Fruit fly (Drosophila melanogaster) whole organism, embryonic: ENCODE results near the gene CG12783.

Experiments used
- Ada2b ChIP-seq: fragments of 200-800 bp; sonication (Bioruptor generic); IDR thresholded peaks from 2 replicates; pipeline ENCODE4 v1.3.6; 2022; ENCODE audit warnings: missing biosample characterization, missing genetic modification characterization
- Antp ChIP-seq: fragments of 200-800 bp; sonication (Bioruptor generic); optimal IDR thresholded peaks from 3 replicates; lab custom pipeline; 2016; ENCODE audit warnings: missing biosample characterization, missing genetic modification characterization
- CG1024 ChIP-seq: fragments of 200-800 bp; sonication (Bioruptor generic); IDR thresholded peaks from 2 replicates; pipeline ENCODE4 v1.3.6; 2022; ENCODE audit warnings: missing biosample characterization, missing genetic modification characterization
- CG11093 ChIP-seq: fragments of 200-800 bp; sonication (Bioruptor generic); IDR thresholded peaks from 3 replicates; pipeline ENCODE4 v1.3.6; 2022; ENCODE audit warnings: missing biosample characterization, missing genetic modification characterization
- CG11723 ChIP-seq: fragments of 200-800 bp; sonication (Bioruptor generic); optimal IDR thresholded peaks from 2 replicates; lab custom pipeline; 2017; ENCODE audit warnings: missing biosample characterization, mild to moderate bottlenecking, missing genetic modification characterization
- CG13624 ChIP-seq: fragments of 200-800 bp; sonication (Bioruptor generic); optimal IDR thresholded peaks from 2 replicates; lab custom pipeline; 2016; ENCODE audit warnings: missing biosample characterization, missing genetic modification characterization
- CG1603 ChIP-seq: fragments of 200-800 bp; sonication (Bioruptor generic); optimal IDR thresholded peaks from 2 replicates; lab custom pipeline; 2019; ENCODE audit warnings: missing biosample characterization, mild to moderate bottlenecking, missing genetic modification characterization, moderate library complexity
- CG16863 ChIP-seq: fragments of 200-800 bp; sonication (Bioruptor generic); optimal IDR thresholded peaks from 3 replicates; lab custom pipeline; 2016; ENCODE audit warnings: missing biosample characterization, missing genetic modification characterization
- CG17912 ChIP-seq: fragments of 200-800 bp; sonication (Bioruptor generic); optimal IDR thresholded peaks from 2 replicates; lab custom pipeline; 2018; ENCODE audit warnings: missing biosample characterization, mild to moderate bottlenecking, missing genetic modification characterization
- CG2202 ChIP-seq: fragments of 200-800 bp; sonication (Bioruptor generic); optimal IDR thresholded peaks from 2 replicates; lab custom pipeline; 2018; ENCODE audit warnings: missing biosample characterization, mild to moderate bottlenecking, missing genetic modification characterization
- CG3065 ChIP-seq: fragments of 200-800 bp; sonication (Bioruptor generic); optimal IDR thresholded peaks from 2 replicates; lab custom pipeline; 2016; ENCODE audit warnings: missing biosample characterization, missing genetic modification characterization
- CG3163 ChIP-seq: fragments of 200-800 bp; sonication (Bioruptor generic); optimal IDR thresholded peaks from 3 replicates; lab custom pipeline; 2016; ENCODE audit warnings: missing biosample characterization, missing genetic modification characterization
- CG3847 ChIP-seq: fragments of 200-800 bp; sonication (Bioruptor generic); IDR thresholded peaks from 2 replicates; pipeline ENCODE4 v1.3.6; 2022; ENCODE audit warnings: missing biosample characterization, missing genetic modification characterization
- CG4707 ChIP-seq: fragments of 200-800 bp; sonication (Bioruptor generic); optimal IDR thresholded peaks from 2 replicates; lab custom pipeline; 2018; ENCODE audit warnings: missing biosample characterization, mild to moderate bottlenecking, missing genetic modification characterization, moderate library complexity
- CG5245 ChIP-seq: fragments of 200-800 bp; sonication (Bioruptor generic); optimal IDR thresholded peaks from 3 replicates; lab custom pipeline; 2016; ENCODE audit warnings: missing biosample characterization, missing genetic modification characterization
- CG6175 ChIP-seq: fragments of 200-800 bp; sonication (Bioruptor generic); IDR thresholded peaks from 3 replicates; pipeline ENCODE4 v1.3.6; 2022; ENCODE audit warnings: missing biosample characterization, missing genetic modification characterization
- D ChIP-seq, 2 experiments: fragments of 200-800 bp in 1 of 2; fragments of >200 bp in 1 of 2; sonication (Bioruptor generic) in 1 of 2; optimal IDR thresholded peaks; 2 replicates in 1 of 2; 3 replicates in 1 of 2; lab custom pipeline; 2017; ENCODE audit warnings: mild to moderate bottlenecking in 1 of 2, missing biosample characterization in 1 of 2, missing genetic modification characterization in 1 of 2, missing genetic modification reagents in 1 of 2
- E2f2 ChIP-seq: fragments of 200-800 bp; sonication (Bioruptor generic); IDR thresholded peaks from 2 replicates; pipeline ENCODE4 v1.3.6; 2022; ENCODE audit warnings: missing biosample characterization, missing genetic modification characterization
- Ets65A ChIP-seq: fragments of 200-800 bp; sonication (Bioruptor generic); peaks from one replicate; lab custom pipeline; 2016; ENCODE audit warnings: missing biosample characterization, missing genetic modification characterization
- GATAe ChIP-seq: fragments of 200-800 bp; sonication (Bioruptor generic); conservative IDR thresholded peaks from 2 replicates; pipeline ENCODE4 v1.3.6; 2022; ENCODE audit warnings: missing biosample characterization, missing genetic modification characterization
- HLH4C ChIP-seq: fragments of 200-800 bp; sonication (Bioruptor generic); IDR thresholded peaks from 3 replicates; pipeline ENCODE4 v1.3.6; 2022; ENCODE audit warnings: missing biosample characterization, missing genetic modification characterization; ENCODE audit not compliant: partially characterized antibody
- Jarid2 ChIP-seq: fragments of 200-800 bp; sonication (Bioruptor generic); optimal IDR thresholded peaks from 3 replicates; lab custom pipeline; 2017; ENCODE audit warnings: mild to moderate bottlenecking, missing biosample characterization, missing genetic modification reagents, missing genetic modification characterization
- Max ChIP-seq: fragments of 200-800 bp; sonication (Bioruptor generic); optimal IDR thresholded peaks from 2 replicates; lab custom pipeline; 2016; ENCODE audit warnings: missing biosample characterization, mild to moderate bottlenecking, missing genetic modification characterization
- Nf-YB ChIP-seq: fragments of 200-800 bp; sonication (Bioruptor generic); optimal IDR thresholded peaks from 3 replicates; lab custom pipeline; 2019; ENCODE audit warnings: missing biosample characterization, mild to moderate bottlenecking, missing genetic modification characterization, moderate library complexity
- Scr ChIP-seq: fragments of 200-800 bp; sonication (Bioruptor generic); IDR thresholded peaks from 2 replicates; pipeline ENCODE4 v1.3.6; 2022; ENCODE audit warnings: missing biosample characterization, missing genetic modification characterization; ENCODE audit not compliant: partially characterized antibody
- Usf ChIP-seq: fragments of 200-800 bp; sonication (Bioruptor generic); optimal IDR thresholded peaks from 2 replicates; lab custom pipeline; 2017; ENCODE audit warnings: missing genotype, missing biosample characterization, missing genetic modification characterization
- abd-A ChIP-seq: fragments of 200-800 bp; sonication (Bioruptor generic); optimal IDR thresholded peaks from 3 replicates; lab custom pipeline; 2019; ENCODE audit warnings: missing biosample characterization, mild to moderate bottlenecking, missing genetic modification characterization, moderate library complexity
- bowl ChIP-seq: fragments of 200-800 bp; sonication (Bioruptor generic); IDR thresholded peaks from 2 replicates; pipeline ENCODE4 v1.3.6; 2022; ENCODE audit warnings: missing biosample characterization, missing genetic modification characterization
- bsh ChIP-seq, 2 experiments: fragments of 200-800 bp; sonication (Bioruptor generic); optimal IDR thresholded peaks; 2 replicates each; lab custom pipeline; 2017 to 2018; ENCODE audit warnings: mild to moderate bottlenecking in 2 of 2, missing biosample characterization in 2 of 2, missing genetic modification characterization in 2 of 2, moderate library complexity in 1 of 2
- btn ChIP-seq: fragments of 200-800 bp; sonication (Bioruptor generic); optimal IDR thresholded peaks from 2 replicates; lab custom pipeline; 2016; ENCODE audit warnings: missing biosample characterization, missing genetic modification characterization
- crol ChIP-seq: fragments of 200-800 bp; sonication (Bioruptor generic); IDR thresholded peaks from 2 replicates; pipeline ENCODE4 v1.3.6; 2022; ENCODE audit warnings: missing biosample characterization, missing genetic modification characterization
- crp ChIP-seq, 2 experiments: fragments of 200-800 bp; sonication (Bioruptor generic); optimal IDR thresholded peaks; 2 replicates in 1 of 2; 3 replicates in 1 of 2; lab custom pipeline; 2017; ENCODE audit warnings: missing biosample characterization in 2 of 2, missing genetic modification characterization in 2 of 2, mild to moderate bottlenecking in 1 of 2, moderate library complexity in 1 of 2
- fd3F ChIP-seq: fragments of 200-800 bp; sonication (Bioruptor generic); optimal IDR thresholded peaks from 2 replicates; lab custom pipeline; 2018; ENCODE audit warnings: missing biosample characterization, mild to moderate bottlenecking, missing genetic modification characterization, moderate library complexity
- gce ChIP-seq: fragments of 200-800 bp; sonication (Bioruptor generic); IDR thresholded peaks from 3 replicates; pipeline ENCODE4 v1.3.6; 2022; ENCODE audit warnings: missing biosample characterization, missing genetic modification characterization
- gsb ChIP-seq: fragments of 200-800 bp; sonication (Bioruptor generic); IDR thresholded peaks from 2 replicates; pipeline ENCODE4 v1.3.6; 2022; ENCODE audit warnings: missing biosample characterization, missing genetic modification characterization
- gt ChIP-seq: fragments of 200-800 bp; sonication (Bioruptor generic); IDR thresholded peaks from 2 replicates; pipeline ENCODE4 v1.3.6; 2022; ENCODE audit warnings: missing biosample characterization, missing genetic modification characterization
- hb ChIP-seq: fragments of 200-800 bp; sonication (Bioruptor generic); IDR thresholded peaks from 3 replicates; pipeline ENCODE4 v1.3.6; 2022; ENCODE audit warnings: missing biosample characterization, missing genetic modification characterization; ENCODE audit not compliant: partially characterized antibody
- jigr1 ChIP-seq: fragments of 200-800 bp; sonication (Bioruptor generic); IDR thresholded peaks from 3 replicates; pipeline ENCODE4 v1.3.6; 2022; ENCODE audit warnings: missing biosample characterization, missing genetic modification characterization
- lov ChIP-seq, 2 experiments: fragments of 200-800 bp in 1 of 2; fragments of >200 bp in 1 of 2; sonication (Bioruptor generic) in 1 of 2; IDR thresholded peaks in 1 of 2; optimal IDR thresholded peaks in 1 of 2; 2 replicates in 1 of 2; 3 replicates in 1 of 2; pipeline versions ENCODE4 v1.3.6 to Lab custom; 2017 to 2022; ENCODE audit warnings: missing biosample characterization in 1 of 2, missing genetic modification characterization in 1 of 2
- pros ChIP-seq: fragments of 200-800 bp; sonication (Bioruptor generic); optimal IDR thresholded peaks from 3 replicates; lab custom pipeline; 2019; ENCODE audit warnings: missing biosample characterization, mild to moderate bottlenecking, missing genetic modification characterization, moderate library complexity
- scrt ChIP-seq: fragments of 200-800 bp; sonication (Bioruptor generic); optimal IDR thresholded peaks from 2 replicates; lab custom pipeline; 2018; ENCODE audit warnings: missing biosample characterization, mild to moderate bottlenecking, missing genetic modification characterization, moderate library complexity
- sd ChIP-seq: fragments of 200-800 bp; sonication (Bioruptor generic); optimal IDR thresholded peaks from 3 replicates; lab custom pipeline; 2018; ENCODE audit warnings: missing biosample characterization, mild to moderate bottlenecking, missing genetic modification characterization, moderate library complexity
- seq ChIP-seq: fragments of 200-800 bp; sonication (Bioruptor generic); IDR thresholded peaks from 2 replicates; pipeline ENCODE4 v1.3.6; 2022; ENCODE audit warnings: missing biosample characterization, missing genetic modification characterization
- sima ChIP-seq: fragments of 200-800 bp; sonication (Bioruptor generic); optimal IDR thresholded peaks from 2 replicates; lab custom pipeline; 2016; ENCODE audit warnings: missing biosample characterization, missing genetic modification characterization
- tll ChIP-seq, 2 experiments: fragments of 200-800 bp in 1 of 2; fragments of >200 bp in 1 of 2; sonication (Bioruptor generic) in 1 of 2; optimal IDR thresholded peaks; 2 replicates each; lab custom pipeline; 2017 to 2019; ENCODE audit warnings: missing biosample characterization in 2 of 2, missing genetic modification characterization in 2 of 2, mild to moderate bottlenecking in 1 of 2, moderate library complexity in 1 of 2
- wek ChIP-seq: fragments of 200-800 bp; sonication (Bioruptor generic); optimal IDR thresholded peaks from 3 replicates; lab custom pipeline; 2018; ENCODE audit warnings: missing biosample characterization, mild to moderate bottlenecking, missing genetic modification characterization, moderate library complexity
- wor ChIP-seq: fragments of 200-800 bp; sonication (Bioruptor generic); IDR thresholded peaks from 2 replicates; pipeline ENCODE4 v1.3.6; 2022; ENCODE audit warnings: missing biosample characterization, missing genetic modification characterization

Gene CG12783

DNA sequence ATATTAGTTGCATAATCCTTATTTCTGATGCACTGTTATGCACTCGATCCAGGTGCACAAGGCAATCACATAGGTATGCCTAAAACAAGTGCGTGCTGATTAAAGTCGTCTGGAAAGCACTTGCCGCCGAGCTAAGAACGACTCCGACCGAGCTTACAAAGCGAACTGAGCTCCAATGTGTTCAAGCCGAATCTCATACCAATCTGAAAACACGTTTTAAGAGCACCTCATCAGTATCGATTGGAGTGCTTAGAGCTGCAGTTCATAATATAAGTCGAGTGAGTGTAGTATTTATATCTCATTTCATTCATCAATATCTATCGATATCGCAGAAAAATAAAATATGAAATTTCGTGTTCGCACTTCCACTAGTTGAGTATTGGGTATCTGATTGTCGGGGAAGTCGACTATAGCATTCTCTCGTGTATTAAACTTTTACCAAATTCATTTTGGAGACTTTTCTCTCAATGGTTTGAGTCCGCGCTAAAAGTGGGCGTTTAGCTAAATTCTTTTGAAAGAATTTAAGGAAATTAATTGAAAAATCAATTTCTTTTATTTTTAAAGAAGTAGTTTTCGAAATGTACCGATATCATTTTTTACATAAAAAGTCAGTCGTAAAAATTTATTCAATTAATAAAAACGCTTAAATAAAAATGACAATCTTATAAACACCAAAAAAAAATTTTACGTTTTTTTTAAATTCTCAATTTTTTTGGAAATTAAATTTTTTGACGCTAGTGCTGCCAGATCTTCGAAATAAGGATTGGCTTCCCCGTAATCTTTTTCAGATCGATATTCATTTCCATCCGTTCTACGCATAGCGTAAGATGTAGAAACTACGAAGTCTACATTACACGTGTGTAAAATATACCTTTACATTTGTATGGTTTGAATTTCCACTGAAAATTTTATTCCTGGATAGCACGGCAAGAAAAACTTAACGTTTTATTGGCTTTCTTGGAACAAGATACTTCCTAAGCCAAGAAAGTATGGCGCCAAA, 42.6 kb upstream of the CG12783 start, which contains the start of gene modSP (continued):
- no peak for TF ChIP-seq CG11723 (GFP tag; lab: Kevin White, UChicago)
- TF ChIP-seq gce (GFP tag; lab: Robert Waterston, UW), result no peak
- peak in 1 of 2 experiments; percentile 18 for TF ChIP-seq bsh (GFP tag; optimal IDR thresholded peaks at IDR 0.05; lab: Kevin White, UChicago)
- no peak for TF ChIP-seq lov (optimal IDR thresholded peaks at IDR 0.05; lab: Kevin White, UChicago)
- no peak for TF ChIP-seq lov (GFP tag; IDR thresholded peaks at IDR 0.05; lab: Robert Waterston, UW)
- TF ChIP-seq wor, result no peak
- TF ChIP-seq pros, result no peak
- TF ChIP-seq Ada2b, result no peak
- peak; percentile 74 for TF ChIP-seq Scr (GFP tag; lab: Robert Waterston, UW)
- peak; percentile 36 for TF ChIP-seq CG13624 (GFP tag; lab: Kevin White, UChicago)
- TF ChIP-seq Usf (GFP tag; lab: Kevin White, UChicago), result no peak
- TF ChIP-seq CG4707 (GFP tag; lab: Kevin White, UChicago), result no peak
- no peak for TF ChIP-seq gt
- TF ChIP-seq crp (GFP tag; optimal IDR thresholded peaks at IDR 0.05; lab: Kevin White, UChicago), result no peak
- peak; percentile 92 for TF ChIP-seq HLH4C (GFP tag; lab: Robert Waterston, UW)
- TF ChIP-seq GATAe (GFP tag; lab: Robert Waterston, UW), result no peak
- peak; percentile 69 for TF ChIP-seq hb
- TF ChIP-seq D (optimal IDR thresholded peaks at IDR 0.05; lab: Kevin White, UChicago), result no peak
- TF ChIP-seq D (GFP tag; optimal IDR thresholded peaks at IDR 0.05; lab: Kevin White, UChicago), result no peak
- TF ChIP-seq CG3847 (GFP tag; lab: Robert Waterston, UW), result peak; percentile 22; the same call in 1 of the 2 replicates
- no peak for TF ChIP-seq jigr1 (GFP tag; lab: Robert Waterston, UW)
- no peak for TF ChIP-seq scrt (GFP tag; lab: Kevin White, UChicago)
- no peak for TF ChIP-seq CG17912 (GFP tag; lab: Kevin White, UChicago)
- TF ChIP-seq tll (GFP tag; optimal IDR thresholded peaks at IDR 0.05; lab: Kevin White, UChicago), result no peak
- TF ChIP-seq CG1024 (GFP tag; lab: Robert Waterston, UW), result no peak
- no peak for TF ChIP-seq btn
- no peak for TF ChIP-seq Max (GFP tag; lab: Kevin White, UChicago)
- peak; percentile 10 for TF ChIP-seq CG16863 (GFP tag; lab: Kevin White, UChicago)
- TF ChIP-seq CG3163, result peak; percentile 51
- peak; percentile 67 for TF ChIP-seq CG3065 (GFP tag; lab: Kevin White, UChicago)
- TF ChIP-seq Nf-YB (GFP tag; lab: Kevin White, UChicago), result no peak
- peak; percentile 73 for TF ChIP-seq CG1603
- TF ChIP-seq wek (GFP tag; lab: Kevin White, UChicago), result no peak
- no peak for TF ChIP-seq CG2202 (tag; lab: Kevin White, UChicago)
- TF ChIP-seq abd-A (tag; lab: Kevin White, UChicago), result peak; percentile 24
- no peak for TF ChIP-seq fd3F (GFP tag; lab: Kevin White, UChicago)
- TF ChIP-seq crol, result no peak
- peak; percentile 4 for TF ChIP-seq CG5245 (GFP tag; lab: Kevin White, UChicago)
- TF ChIP-seq sd, result peak; percentile 62
- no peak for TF ChIP-seq seq (GFP tag; lab: Robert Waterston, UW)
- no peak for TF ChIP-seq CG11093 (GFP tag; lab: Robert Waterston, UW)
- TF ChIP-seq E2f2 (GFP tag; lab: Robert Waterston, UW), result 0 out of 2 replicates have a peak, but pooled peaks have one; percentile 27
- no peak for TF ChIP-seq CG6175
- peak; percentile 61 for TF ChIP-seq Jarid2 (GFP tag; lab: Kevin White, UChicago)
- TF ChIP-seq gsb, result no peak
- TF ChIP-seq sima (GFP tag; lab: Kevin White, UChicago), result no peak
- peak; percentile 48 for TF ChIP-seq Antp
- peak; percentile 96 for TF ChIP-seq Ets65A (GFP tag; lab: Kevin White, UChicago)
- no peak for TF ChIP-seq bowl (GFP tag; lab: Robert Waterston, UW)
